Worm (Caenorhabditis elegans) whole organism, L4/young adult: ENCODE data around the gene amt-3.
A peak's percentile ranks its signal among the peaks of the same experiment; 100 is the strongest.

Source experiments
- W03F9.2 ChIP-seq: fragments of 150-350 bp; optimal IDR thresholded peaks from 2 replicates; lab custom pipeline; 2014; ENCODE audit warnings: missing biosample characterization, missing genetic modification characterization
- dao-5 ChIP-seq: sonication (generic microtip); optimal IDR thresholded peaks from 2 replicates; lab custom pipeline; 2016; ENCODE audit warnings: missing genotype, missing genetic modification characterization, moderate library complexity, missing compliant biosample characterization
- him-1 ChIP-seq: sonication (generic microtip); optimal IDR thresholded peaks from 2 replicates; lab custom pipeline; 2016; ENCODE audit warnings: missing genotype, missing genetic modification reagents, missing genetic modification characterization, missing compliant biosample characterization

Gene amt-3

DNA sequence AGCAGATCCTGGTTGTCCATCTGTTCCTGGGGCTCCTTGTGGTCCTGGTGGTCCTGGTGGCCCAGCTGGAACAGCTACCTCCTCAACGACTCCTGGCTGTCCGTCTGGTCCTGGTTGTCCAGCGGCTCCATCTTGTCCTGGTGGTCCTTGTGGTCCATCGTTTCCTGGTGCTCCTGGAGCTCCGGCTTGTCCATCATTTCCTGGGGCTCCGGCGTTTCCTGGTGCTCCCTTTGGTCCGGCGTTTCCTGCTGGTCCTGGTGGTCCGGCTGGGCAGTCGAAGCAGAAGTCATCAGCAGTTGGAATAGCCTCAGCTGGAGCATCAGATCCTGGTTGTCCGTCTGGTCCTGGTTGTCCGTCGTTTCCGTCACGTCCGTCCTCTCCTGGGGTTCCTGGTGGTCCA, 10.5 kb downstream of the amt-3 start:
- TF ChIP-seq dao-5 (no peak), W03F9.2 (tag; lab: Kevin White, UChicago) (no peak), him-1 (no peak)

DNA sequence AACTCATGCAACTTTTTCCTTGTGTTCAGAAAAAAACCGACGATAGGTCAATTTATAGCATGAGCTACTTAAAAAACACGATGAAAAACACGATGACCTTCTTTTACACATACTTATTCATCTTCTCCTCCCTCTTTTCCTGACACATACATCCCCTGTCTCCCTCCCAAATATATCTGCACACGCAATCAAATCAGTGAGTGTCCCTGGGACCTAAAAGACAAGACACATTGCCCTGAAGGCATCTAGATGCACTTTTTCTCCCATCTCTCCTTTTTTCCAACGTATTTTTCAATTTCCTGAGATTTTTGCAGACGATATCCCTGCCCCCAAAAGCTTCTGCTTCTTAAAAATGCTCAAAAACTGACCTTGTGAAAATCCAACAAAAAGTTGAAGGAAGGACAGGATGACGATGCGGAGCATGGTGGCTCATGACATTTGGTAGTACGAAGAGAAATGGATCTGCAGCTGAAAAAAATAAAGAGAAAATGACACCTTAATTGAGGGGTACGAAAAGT, 14.7 kb downstream of the amt-3 start, which contains the start of gene C26D10.6:
TSS of gene C26D10.6 (minus strand) at position 468 of the 518 bp plus-strand sequence.
- TF ChIP-seq W03F9.2 (tag; lab: Kevin White, UChicago), result no peak

DNA sequence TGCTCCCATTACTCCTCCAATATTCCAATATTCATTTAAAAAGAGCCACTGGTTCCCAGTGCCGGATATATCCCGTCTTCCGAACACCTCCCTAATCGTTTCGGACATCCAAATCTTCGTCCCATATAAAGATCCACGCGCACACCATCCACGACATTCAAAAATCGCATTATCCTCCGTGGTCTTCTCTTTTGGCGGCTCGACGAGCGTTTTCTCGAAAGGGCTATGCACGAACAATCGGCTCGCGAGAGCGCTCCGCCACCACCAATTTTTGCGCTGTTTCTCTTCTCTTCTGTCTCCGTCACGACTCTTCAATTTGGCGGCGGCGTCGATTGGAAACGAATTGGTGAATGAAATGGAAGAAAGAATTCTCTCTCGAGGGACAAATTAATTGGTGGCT, 15.7 kb downstream of the amt-3 start:
- no peak for TF ChIP-seq him-1
- no peak for TF ChIP-seq dao-5
- no peak for TF ChIP-seq W03F9.2 (tag; lab: Kevin White, UChicago)

ce11 chrII:8346384-8346783, 22.6 kb downstream of the amt-3 start, which contains the start of gene eff-1:
Gene eff-1 (plus strand): TSS chrII:8346684.
- no peak for TF ChIP-seq him-1
- TF ChIP-seq W03F9.2 (tag; lab: Kevin White, UChicago), result no peak
- no peak for TF ChIP-seq dao-5

DNA sequence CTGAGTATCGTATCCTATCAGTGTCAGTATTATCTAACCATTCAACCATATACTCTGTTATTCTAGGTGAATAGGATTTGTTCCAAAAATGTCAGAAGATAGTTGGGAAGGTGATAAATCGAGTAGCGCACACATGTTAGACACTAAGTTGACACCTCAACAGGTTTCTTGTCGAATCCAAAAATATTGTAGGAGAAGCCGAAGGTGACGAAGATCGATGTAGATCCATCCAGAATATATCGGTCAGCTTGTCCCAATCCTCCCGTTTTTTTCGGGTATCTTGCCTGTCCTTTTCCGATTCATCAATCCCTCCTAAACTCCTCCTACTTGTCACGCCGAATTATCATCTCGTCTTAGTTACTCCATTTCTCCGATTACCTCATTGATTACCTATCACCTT, 23.3 kb downstream of the amt-3 start:
- TF ChIP-seq W03F9.2 (tag; lab: Kevin White, UChicago), result no peak
- TF ChIP-seq him-1, result no peak
- no peak for TF ChIP-seq dao-5

DNA sequence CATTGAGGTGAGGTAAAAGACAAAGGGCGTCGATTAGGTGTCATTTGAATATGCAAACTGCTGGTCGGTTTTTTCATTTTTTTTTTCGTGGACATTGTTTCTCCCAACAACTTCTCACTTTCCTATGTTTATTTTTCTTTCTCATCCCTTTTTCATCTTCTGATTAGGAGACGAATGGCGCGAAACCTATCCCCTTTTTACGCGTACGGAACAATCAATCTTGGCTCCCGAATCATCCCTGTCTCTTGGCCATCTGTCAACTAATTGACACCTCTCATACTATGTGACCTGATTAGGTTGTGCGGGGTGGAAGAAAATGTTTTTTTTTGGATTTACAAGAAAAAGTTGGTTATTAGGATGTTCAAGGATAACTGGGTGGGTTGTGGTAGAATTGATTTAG, 24.2 kb downstream of the amt-3 start:
- TF ChIP-seq W03F9.2 (tag; lab: Kevin White, UChicago) (no peak), him-1 (no peak), dao-5 (no peak)

DNA sequence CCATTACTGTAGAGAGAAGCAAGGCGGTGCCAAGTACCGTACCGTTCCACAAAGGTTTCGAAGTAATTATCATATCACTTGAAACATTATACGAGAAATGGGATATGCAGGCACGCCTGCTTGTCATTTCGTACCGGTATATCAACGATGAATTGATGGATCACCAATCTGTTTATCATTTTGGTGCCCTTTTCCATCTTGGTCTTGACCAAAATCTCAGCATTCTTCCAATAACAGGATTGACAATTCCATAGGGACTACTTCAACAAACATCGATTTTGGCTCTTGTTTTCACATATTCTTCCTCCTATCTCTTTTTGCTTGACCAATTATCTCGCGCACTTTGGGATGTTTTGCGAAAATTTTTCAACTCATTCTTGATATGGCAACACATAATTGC, 29.9 kb downstream of the amt-3 start:
- TF ChIP-seq him-1, result no peak
- TF ChIP-seq dao-5, result no peak
- no peak for TF ChIP-seq W03F9.2 (tag; lab: Kevin White, UChicago)

- TF ChIP-seq him-1 (no peak), dao-5 (no peak), W03F9.2 (tag; lab: Kevin White, UChicago) (no peak)
These were observed 35.3 kb downstream of the amt-3 start, which contains the start of gene C26D10.7 for ce11 chrII:8333643-8334042. Gene C26D10.7 (plus strand): TSS chrII:8333943.

- TF ChIP-seq dao-5 (no peak), him-1 (no peak), W03F9.2 (tag; lab: Kevin White, UChicago) (no peak)
These were observed 39.5 kb downstream of the amt-3 start, which contains the start of gene C26D10.4 for ce11 chrII:8329462-8329861. Gene C26D10.4 (plus strand): TSS chrII:8329762.

ce11 chrII:8328820-8329339, 40.1 kb downstream of the amt-3 start, which contains the start of gene hel-1:
Gene hel-1 (minus strand): TSS chrII:8328870.
- TF ChIP-seq W03F9.2 (tag; lab: Kevin White, UChicago), result peak; percentile 28
- TF ChIP-seq him-1, result no peak
- no peak for TF ChIP-seq dao-5

ce11 chrII:8327450-8327849, 41.5 kb downstream of the amt-3 start:
- TF ChIP-seq him-1 (no peak), W03F9.2 (tag; lab: Kevin White, UChicago) (no peak)

DNA sequence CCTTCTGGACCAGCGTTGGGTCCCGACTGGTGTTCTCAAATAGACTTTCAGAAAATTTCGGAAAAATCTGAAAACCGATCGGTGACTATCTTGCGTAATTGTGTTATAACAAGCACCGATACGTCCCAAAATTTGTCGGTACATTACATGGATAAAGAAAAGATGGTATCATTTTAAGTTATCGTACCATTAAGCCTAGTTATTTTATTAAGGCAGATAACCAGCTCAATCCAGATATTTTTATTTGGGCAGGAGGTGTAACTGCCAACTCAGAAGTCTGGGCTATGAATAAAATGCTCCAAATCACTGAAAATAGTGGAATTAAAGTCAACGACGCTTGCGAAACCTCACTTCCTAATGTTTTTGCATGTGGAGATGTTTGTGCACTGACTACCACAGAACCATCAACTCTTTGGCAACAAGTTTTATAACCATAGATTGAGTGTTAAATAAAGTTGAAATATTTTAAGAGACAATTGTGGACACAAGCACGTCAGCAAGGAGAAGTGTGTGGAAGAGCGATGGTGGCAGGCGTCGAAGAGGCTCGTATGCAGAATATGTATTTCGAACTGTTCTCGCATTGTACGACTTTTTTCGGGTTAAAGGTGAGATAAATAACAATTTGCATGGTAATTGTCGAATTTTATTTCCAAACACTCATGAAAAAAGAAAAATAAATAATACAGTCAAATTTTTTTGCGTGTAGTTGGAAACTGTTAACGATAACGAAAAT, 42.6 kb downstream of the amt-3 start:
- TF ChIP-seq dao-5 (no peak), him-1 (no peak), W03F9.2 (tag; lab: Kevin White, UChicago) (no peak)

ce11 chrII:8325002-8325539, 43.9 kb downstream of the amt-3 start, which contains the start of the genes ran-3 and C26D10.3:
Gene ran-3 (minus strand): TSS chrII:8325052.
Gene C26D10.3 (plus strand): TSS chrII:8325386.
- TF ChIP-seq W03F9.2 (tag; lab: Kevin White, UChicago) (peak; percentile 40), him-1 (no peak)

DNA sequence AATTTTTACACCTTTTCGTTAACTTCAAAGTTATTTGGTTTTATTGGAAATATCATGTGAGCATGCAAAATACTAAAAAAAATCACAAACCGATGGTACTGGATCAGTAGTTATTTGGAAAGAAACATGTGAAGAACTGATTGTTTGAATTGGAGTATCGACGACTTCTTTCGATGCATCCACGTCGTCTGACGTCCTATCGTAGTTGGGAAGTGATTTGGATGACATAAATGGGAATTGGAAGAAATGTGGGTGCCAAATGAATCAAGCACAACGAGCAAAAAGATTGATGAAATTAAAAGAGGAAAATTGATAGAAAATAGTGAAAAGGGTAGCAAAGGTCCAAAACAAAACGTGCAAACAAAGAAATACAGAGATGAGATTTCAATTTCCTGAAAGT, 47.7 kb downstream of the amt-3 start, which contains the start of gene shw-1:
TSS of gene shw-1 (minus strand) at position 228 of the 400 bp plus-strand sequence.
- TF ChIP-seq W03F9.2 (tag; lab: Kevin White, UChicago) (no peak), him-1 (no peak), dao-5 (no peak)

ce11 chrII:8316701-8317100, 52.3 kb downstream of the amt-3 start:
- no peak for TF ChIP-seq W03F9.2 (tag; lab: Kevin White, UChicago)
- no peak for TF ChIP-seq him-1
- TF ChIP-seq dao-5, result no peak
